Worm (Caenorhabditis elegans) whole organism, L1 larva: ENCODE measurements around the gene clec-67.

Experiments
- C34B4.2 ChIP-seq: sonication (generic microtip); optimal IDR thresholded peaks from 2 replicates; lab custom pipeline; 2017; ENCODE audit warnings: mild to moderate bottlenecking, missing genetic modification characterization, missing compliant biosample characterization
- aha-1 ChIP-seq: fragments of 150-350 bp; optimal IDR thresholded peaks from 2 replicates; lab custom pipeline; 2014; ENCODE audit warnings: missing biosample characterization, missing genetic modification characterization
- alr-1 ChIP-seq: fragments of 200-800 bp; sonication (Bioruptor generic); optimal IDR thresholded peaks from 2 replicates; lab custom pipeline; 2018; ENCODE audit warnings: borderline replicate concordance, mild to moderate bottlenecking, missing genetic modification characterization, missing compliant biosample characterization
- ama-1 ChIP-seq: fragments of 150-350 bp; optimal IDR thresholded peaks from 2 replicates; lab custom pipeline; 2014
- ceh-63 ChIP-seq: fragments of 200-800 bp; sonication (Bioruptor generic); optimal IDR thresholded peaks from 2 replicates; lab custom pipeline; 2018; ENCODE audit warnings: mild to moderate bottlenecking, missing genetic modification characterization, missing compliant biosample characterization
- ceh-88 ChIP-seq: fragments of 200-800 bp; sonication (Bioruptor generic); IDR thresholded peaks from 2 replicates; pipeline ENCODE4 v1.3.6; 2022; ENCODE audit warnings: missing genetic modification characterization, missing compliant biosample characterization
- ces-1 ChIP-seq: fragments of 150-350 bp; optimal IDR thresholded peaks from 2 replicates; lab custom pipeline; 2014; ENCODE audit warnings: missing biosample characterization, missing genetic modification reagents, missing genetic modification characterization
- dpl-1 ChIP-seq, 3 experiments: fragments of 150-350 bp in 2 of 3; sonication (generic microtip) in 1 of 3; optimal IDR thresholded peaks; 2 replicates each; lab custom pipeline; 2014 to 2017; ENCODE audit warnings: missing biosample characterization in 3 of 3, missing genetic modification characterization in 3 of 3, missing genetic modification reagents in 3 of 3
- efl-3 ChIP-seq: fragments of 200-800 bp; sonication (Bioruptor generic); optimal IDR thresholded peaks from 2 replicates; lab custom pipeline; 2018; ENCODE audit warnings: mild to moderate bottlenecking, missing genetic modification characterization, missing compliant biosample characterization
- egl-13 ChIP-seq: sonication (generic microtip); optimal IDR thresholded peaks from 2 replicates; lab custom pipeline; 2016; ENCODE audit warnings: missing genotype, missing genetic modification reagents, missing genetic modification characterization, missing compliant biosample characterization
- elt-2 ChIP-seq: sonication (generic microtip); optimal IDR thresholded peaks from 2 replicates; lab custom pipeline; 2016; ENCODE audit warnings: missing genetic modification characterization, mild to moderate bottlenecking, inconsistent platforms, missing compliant biosample characterization, missing genetic modification reagents
- elt-3 ChIP-seq, 6 experiments: fragments of 150-350 bp in 1 of 6; sonication (generic microtip); optimal IDR thresholded peaks; 2 replicates each; lab custom pipeline; 2017 to 2018; ENCODE audit warnings: missing biosample characterization in 6 of 6, missing genetic modification characterization in 6 of 6, inconsistent platforms in 1 of 6
- ets-5 ChIP-seq: fragments of 200-800 bp; sonication (Bioruptor generic); IDR thresholded peaks from 2 replicates; pipeline ENCODE4 v1.3.6; 2022; ENCODE audit warnings: missing genetic modification characterization, missing compliant biosample characterization
- fkh-10 ChIP-seq: sonication (generic microtip); optimal IDR thresholded peaks from 2 replicates; lab custom pipeline; 2017; ENCODE audit warnings: missing biosample characterization, missing genetic modification reagents, missing genetic modification characterization
- fkh-8 ChIP-seq: sonication (generic microtip); optimal IDR thresholded peaks from 2 replicates; lab custom pipeline; 2016; ENCODE audit warnings: mild to moderate bottlenecking, missing genetic modification characterization, missing compliant biosample characterization
- fos-1 ChIP-seq: fragments of 150-350 bp; optimal IDR thresholded peaks from 2 replicates; lab custom pipeline; 2014; ENCODE audit warnings: missing biosample characterization, missing genetic modification characterization
- hlh-4 ChIP-seq: sonication (generic microtip); optimal IDR thresholded peaks from 2 replicates; lab custom pipeline; 2016; ENCODE audit warnings: mild to moderate bottlenecking, missing genetic modification characterization, missing compliant biosample characterization
- hpl-2 ChIP-seq: fragments of 150-350 bp; optimal IDR thresholded peaks from 2 replicates; lab custom pipeline; 2014; ENCODE audit warnings: missing biosample characterization, missing genetic modification reagents, missing genetic modification characterization
- jun-1 ChIP-seq: fragments of 150-350 bp; optimal IDR thresholded peaks from 2 replicates; lab custom pipeline; 2014; ENCODE audit warnings: missing biosample characterization, missing genetic modification reagents, missing genetic modification characterization
- lin-35 ChIP-seq, 2 experiments: fragments of 150-350 bp; optimal IDR thresholded peaks; 2 replicates each; lab custom pipeline; 2014; ENCODE audit warnings: missing biosample characterization in 2 of 2, missing genetic modification characterization in 2 of 2, missing genetic modification reagents in 2 of 2
- lsy-2 ChIP-seq, 2 experiments: fragments of 150-350 bp; optimal IDR thresholded peaks; 2 replicates each; lab custom pipeline; 2014; ENCODE audit warnings: missing biosample characterization in 2 of 2, missing genetic modification characterization in 2 of 2
- mab-9 ChIP-seq: fragments of 200-800 bp; sonication (Bioruptor generic); IDR thresholded peaks from 2 replicates; pipeline ENCODE4 v1.3.6; 2022; ENCODE audit warnings: missing genetic modification reagents, missing genetic modification characterization, missing compliant biosample characterization
- mef-2 ChIP-seq: fragments of 150-350 bp; optimal IDR thresholded peaks from 2 replicates; lab custom pipeline; 2014; ENCODE audit warnings: missing biosample characterization, missing genetic modification characterization
- nhr-12 ChIP-seq: sonication (generic microtip); optimal IDR thresholded peaks from 2 replicates; lab custom pipeline; 2017; ENCODE audit warnings: missing biosample characterization, missing genetic modification characterization
- nhr-28 ChIP-seq: fragments of 150-350 bp; optimal IDR thresholded peaks from 2 replicates; lab custom pipeline; 2014; ENCODE audit warnings: missing biosample characterization, missing genetic modification characterization
- nhr-47 ChIP-seq: sonication (generic microtip); optimal IDR thresholded peaks from 2 replicates; lab custom pipeline; 2016; ENCODE audit warnings: mild to moderate bottlenecking, missing genetic modification characterization, moderate library complexity, missing compliant biosample characterization
- nhr-71 ChIP-seq: sonication (generic microtip); optimal IDR thresholded peaks from 2 replicates; lab custom pipeline; 2016; ENCODE audit warnings: mild to moderate bottlenecking, missing genetic modification characterization, moderate library complexity, missing compliant biosample characterization
- nhr-77 ChIP-seq: fragments of 150-350 bp; optimal IDR thresholded peaks from 2 replicates; lab custom pipeline; 2014; ENCODE audit warnings: missing biosample characterization, missing genetic modification characterization
- pag-3 ChIP-seq: sonication (generic microtip); optimal IDR thresholded peaks from 2 replicates; lab custom pipeline; 2017; ENCODE audit warnings: missing genetic modification characterization, mild to moderate bottlenecking, missing compliant biosample characterization, antibody characterized with exemption, borderline replicate concordance; ENCODE audit not compliant: insufficient read depth
- sup-37 ChIP-seq: fragments of 200-800 bp; sonication (Bioruptor generic); optimal IDR thresholded peaks from 2 replicates; lab custom pipeline; 2018; ENCODE audit warnings: mild to moderate bottlenecking, missing genetic modification characterization, missing compliant biosample characterization
- swsn-7 ChIP-seq: sonication (generic microtip); optimal IDR thresholded peaks from 2 replicates; lab custom pipeline; 2016; ENCODE audit warnings: missing genetic modification characterization, missing compliant biosample characterization
- tbx-2 ChIP-seq: sonication (generic microtip); optimal IDR thresholded peaks from 2 replicates; lab custom pipeline; 2016; ENCODE audit warnings: missing genetic modification characterization, missing compliant biosample characterization
- unc-130 ChIP-seq: fragments of 150-350 bp; optimal IDR thresholded peaks from 2 replicates; lab custom pipeline; 2017; ENCODE audit warnings: missing biosample characterization, missing genetic modification characterization, inconsistent platforms
- unc-30 ChIP-seq: sonication (generic microtip); optimal IDR thresholded peaks from 2 replicates; lab custom pipeline; 2017; ENCODE audit warnings: missing biosample characterization, missing genetic modification characterization
- unc-62 ChIP-seq: fragments of 150-350 bp; optimal IDR thresholded peaks from 2 replicates; lab custom pipeline; 2014; ENCODE audit warnings: missing biosample characterization, missing genetic modification reagents, missing genetic modification characterization
- unc-98 ChIP-seq: fragments of 200-800 bp; sonication (Bioruptor generic); IDR thresholded peaks from 2 replicates; pipeline ENCODE4 v1.3.6; 2022; ENCODE audit warnings: missing genetic modification characterization, missing compliant biosample characterization
- vab-15 ChIP-seq: sonication (generic microtip); optimal IDR thresholded peaks from 2 replicates; lab custom pipeline; 2017; ENCODE audit warnings: missing genotype, mild to moderate bottlenecking, missing genetic modification characterization, missing compliant biosample characterization
- ztf-11 ChIP-seq, 2 experiments: sonication (generic microtip); optimal IDR thresholded peaks; 2 replicates each; lab custom pipeline; 2016 to 2017; ENCODE audit warnings: missing genetic modification characterization in 2 of 2, missing biosample characterization in 1 of 2, missing compliant biosample characterization in 1 of 2

Gene clec-67

ce11 chrIV:3899719-3900554 is 22.0 kb upstream of the clec-67 start, which contains the start of gene srz-62 (continued):
- TF ChIP-seq lsy-2 (tag; optimal IDR thresholded peaks at IDR 0.05; lab: Kevin White, UChicago) (peak in 1 of 2 experiments; percentile 61), mef-2 (tag; lab: Kevin White, UChicago) (no peak), nhr-77 (tag; lab: Kevin White, UChicago) (no peak), fos-1 (tag; lab: Kevin White, UChicago) (no peak), hpl-2 (GFP tag; lab: Kevin White, UChicago) (peak; percentile 5), nhr-47 (no peak), ceh-88 (no peak), vab-15 (tag; lab: Kevin White, UChicago) (no peak), tbx-2 (tag; lab: Kevin White, UChicago) (no peak), elt-2 (tag; lab: Kevin White, UChicago) (peak; percentile 100), swsn-7 (tag; lab: Kevin White, UChicago) (no peak), ama-1 (lab: Kevin White, UChicago) (no peak), elt-3 (tag; optimal IDR thresholded peaks at IDR 0.05; lab: Kevin White, UChicago) (no peak), lin-35 (GFP tag; optimal IDR thresholded peaks at IDR 0.05; lab: Kevin White, UChicago) (peak in 1 of 2 experiments; percentile 56), egl-13 (peak; percentile 43), nhr-12 (no peak), ces-1 (GFP tag; lab: Kevin White, UChicago) (no peak), nhr-71 (tag; lab: Kevin White, UChicago) (no peak), fkh-8 (tag; lab: Kevin White, UChicago) (no peak), nhr-28 (tag; lab: Kevin White, UChicago) (no peak), ets-5 (GFP tag; lab: Robert Waterston, UW) (no peak), ceh-63 (GFP tag; lab: Kevin White, UChicago) (no peak), unc-130 (tag; lab: Kevin White, UChicago) (no peak), jun-1 (tag; lab: Kevin White, UChicago) (peak; percentile 97), unc-98 (GFP tag; lab: Robert Waterston, UW) (no peak), aha-1 (tag; lab: Kevin White, UChicago) (no peak), fkh-10 (no peak), hlh-4 (no peak), unc-62 (GFP tag; lab: Kevin White, UChicago) (no peak), unc-30 (tag; lab: Kevin White, UChicago) (no peak), alr-1 (tag; lab: Kevin White, UChicago) (no peak), dpl-1 (GFP tag; optimal IDR thresholded peaks at IDR 0.05; lab: Kevin White, UChicago) (no peak), mab-9 (GFP tag; lab: Robert Waterston, UW) (no peak)

ce11 chrIV:3902955-3903354 is 19.0 kb upstream of the clec-67 start, which contains the start of gene F56D6.6:
Gene F56D6.6, plus strand, starts transcription at chrIV:3903255.
- TF ChIP-seq alr-1 (tag; lab: Kevin White, UChicago) (no peak), sup-37 (GFP tag; lab: Kevin White, UChicago) (no peak), egl-13 (no peak), ceh-88 (no peak), ztf-11 (tag; optimal IDR thresholded peaks at IDR 0.05; lab: Kevin White, UChicago) (no peak), lsy-2 (tag; optimal IDR thresholded peaks at IDR 0.05; lab: Kevin White, UChicago) (no peak), efl-3 (GFP tag; lab: Kevin White, UChicago) (no peak), pag-3 (tag; lab: Kevin White, UChicago) (no peak), C34B4.2 (tag; lab: Kevin White, UChicago) (no peak)
